Fruit fly (Drosophila melanogaster) whole organism, embryonic: ENCODE results near the gene Tim17a1.
A peak's percentile ranks its signal among the peaks of the same experiment; 100 is the strongest.

Source experiments
- Antp ChIP-seq: fragments of 200-800 bp; sonication (Bioruptor generic); optimal IDR thresholded peaks from 3 replicates; lab custom pipeline; 2016; ENCODE audit warnings: missing biosample characterization, missing genetic modification characterization
- Bgb ChIP-seq: fragments of 200-800 bp; sonication (Bioruptor generic); IDR thresholded peaks from 2 replicates; pipeline ENCODE4 v1.3.6; 2022; ENCODE audit warnings: missing biosample characterization, missing genetic modification characterization; ENCODE audit not compliant: partially characterized antibody
- CG1024 ChIP-seq: fragments of 200-800 bp; sonication (Bioruptor generic); IDR thresholded peaks from 2 replicates; pipeline ENCODE4 v1.3.6; 2022; ENCODE audit warnings: missing biosample characterization, missing genetic modification characterization
- CG10366 ChIP-seq: fragments of 200-800 bp; sonication (Bioruptor generic); IDR thresholded peaks from 2 replicates; pipeline ENCODE4 v1.3.6; 2022; ENCODE audit warnings: missing biosample characterization, missing genetic modification characterization
- CG12104 ChIP-seq: fragments of 200-800 bp; sonication (Bioruptor generic); optimal IDR thresholded peaks from 3 replicates; lab custom pipeline; 2016; ENCODE audit warnings: missing biosample characterization, missing genetic modification characterization
- CG12659 ChIP-seq: fragments of 200-800 bp; sonication (Bioruptor generic); optimal IDR thresholded peaks from 3 replicates; lab custom pipeline; 2017; ENCODE audit warnings: mild to moderate bottlenecking, missing biosample characterization, missing genetic modification reagents, missing genetic modification characterization
- CG14710 ChIP-seq: fragments of 200-800 bp; sonication (Bioruptor generic); optimal IDR thresholded peaks from 3 replicates; lab custom pipeline; 2019; ENCODE audit warnings: missing biosample characterization, mild to moderate bottlenecking, missing genetic modification characterization, moderate library complexity
- CG15011 ChIP-seq: fragments of 200-800 bp; sonication (Bioruptor generic); optimal IDR thresholded peaks from 3 replicates; lab custom pipeline; 2018; ENCODE audit warnings: missing biosample characterization, mild to moderate bottlenecking, missing genetic modification characterization
- CG15073 ChIP-seq: fragments of 200-800 bp; sonication (Bioruptor generic); optimal IDR thresholded peaks from 2 replicates; lab custom pipeline; 2016; ENCODE audit warnings: missing biosample characterization, missing genetic modification characterization
- CG1529 ChIP-seq: fragments of 200-800 bp; sonication (Bioruptor generic); optimal IDR thresholded peaks from 3 replicates; lab custom pipeline; 2018; ENCODE audit warnings: missing biosample characterization, missing genetic modification characterization
- CG16779 ChIP-seq: fragments of 200-800 bp; sonication (Bioruptor generic); IDR thresholded peaks from 2 replicates; pipeline ENCODE4 v1.3.6; 2022; ENCODE audit warnings: missing biosample characterization, missing genetic modification characterization
- CG16815 ChIP-seq: fragments of 200-800 bp; sonication (Bioruptor generic); optimal IDR thresholded peaks from 3 replicates; lab custom pipeline; 2017; ENCODE audit warnings: missing biosample characterization, mild to moderate bottlenecking, missing genetic modification characterization
- CG2116 ChIP-seq: fragments of 200-800 bp; sonication (Bioruptor generic); optimal IDR thresholded peaks from 3 replicates; lab custom pipeline; 2018; ENCODE audit warnings: missing biosample characterization, mild to moderate bottlenecking, missing genetic modification characterization
- CG3281 ChIP-seq: fragments of 200-800 bp; sonication (Bioruptor generic); optimal IDR thresholded peaks from 3 replicates; lab custom pipeline; 2017; ENCODE audit warnings: missing biosample characterization, mild to moderate bottlenecking, missing genetic modification characterization
- CG3838 ChIP-seq: fragments of 200-800 bp; sonication (Bioruptor generic); optimal IDR thresholded peaks from 3 replicates; lab custom pipeline; 2016; ENCODE audit warnings: missing biosample characterization, missing genetic modification characterization
- CG3995 ChIP-seq: fragments of 200-800 bp; sonication (Bioruptor generic); optimal IDR thresholded peaks from 3 replicates; lab custom pipeline; 2016; ENCODE audit warnings: missing biosample characterization, missing genetic modification characterization
- CG4328 ChIP-seq: fragments of 200-800 bp; sonication (Bioruptor generic); optimal IDR thresholded peaks from 3 replicates; lab custom pipeline; 2017; ENCODE audit warnings: missing biosample characterization, missing genetic modification reagents, missing genetic modification characterization
- CG4360 ChIP-seq: fragments of 200-800 bp; sonication (Bioruptor generic); IDR thresholded peaks from 2 replicates; pipeline ENCODE4 v1.3.6; 2022; ENCODE audit warnings: missing biosample characterization, missing genetic modification characterization
- CG7786 ChIP-seq: fragments of 200-800 bp; sonication (Bioruptor generic); optimal IDR thresholded peaks from 2 replicates; lab custom pipeline; 2016; ENCODE audit warnings: missing biosample characterization, missing genetic modification characterization
- CG8359 ChIP-seq: fragments of 200-800 bp; sonication (Bioruptor generic); optimal IDR thresholded peaks from 2 replicates; lab custom pipeline; 2017; ENCODE audit warnings: missing biosample characterization, mild to moderate bottlenecking, missing genetic modification characterization, borderline replicate concordance
- CG9609 ChIP-seq: fragments of 200-800 bp; sonication (Bioruptor generic); optimal IDR thresholded peaks from 3 replicates; lab custom pipeline; 2016; ENCODE audit warnings: missing biosample characterization, missing genetic modification characterization
- CTCF ChIP-seq: fragments of 200-800 bp; sonication (Bioruptor generic); optimal IDR thresholded peaks from 2 replicates; lab custom pipeline; 2017; ENCODE audit warnings: missing biosample characterization, mild to moderate bottlenecking, missing genetic modification characterization, moderate library complexity
- CoRest ChIP-seq: fragments of 200-800 bp; sonication (Bioruptor generic); optimal IDR thresholded peaks from 3 replicates; lab custom pipeline; 2018; ENCODE audit warnings: missing biosample characterization, mild to moderate bottlenecking, missing genetic modification characterization, moderate library complexity
- Deaf1 ChIP-seq: fragments of 200-800 bp; optimal IDR thresholded peaks from 3 replicates; lab custom pipeline; 2019; ENCODE audit warnings: missing biosample characterization, mild to moderate bottlenecking, missing genetic modification characterization, moderate library complexity
- E2f1 ChIP-seq: fragments of 200-800 bp; sonication (Bioruptor generic); IDR thresholded peaks from 2 replicates; pipeline ENCODE4 v1.3.6; 2022; ENCODE audit warnings: missing biosample characterization, missing genetic modification characterization
- GATAe ChIP-seq: fragments of 200-800 bp; sonication (Bioruptor generic); conservative IDR thresholded peaks from 2 replicates; pipeline ENCODE4 v1.3.6; 2022; ENCODE audit warnings: missing biosample characterization, missing genetic modification characterization
- Hr51 ChIP-seq, 2 experiments: fragments of 200-800 bp; sonication (Bioruptor generic); optimal IDR thresholded peaks; 2 replicates in 1 of 2; 3 replicates in 1 of 2; lab custom pipeline; 2016 to 2018; ENCODE audit warnings: missing biosample characterization in 2 of 2, missing genetic modification characterization in 2 of 2, mild to moderate bottlenecking in 1 of 2, moderate library complexity in 1 of 2
- Kr ChIP-seq: fragments of 200-800 bp; sonication (Bioruptor generic); optimal IDR thresholded peaks from 2 replicates; lab custom pipeline; 2017; ENCODE audit warnings: missing biosample characterization, mild to moderate bottlenecking, missing genetic modification characterization
- NFAT ChIP-seq: fragments of 200-800 bp; sonication (Bioruptor generic); IDR thresholded peaks from 2 replicates; pipeline ENCODE4 v1.3.6; 2022; ENCODE audit warnings: missing biosample characterization, missing genetic modification characterization
- Opbp ChIP-seq: fragments of 200-800 bp; sonication (Bioruptor generic); IDR thresholded peaks from 3 replicates; pipeline ENCODE4 v1.3.6; 2022; ENCODE audit warnings: missing biosample characterization, missing genetic modification characterization; ENCODE audit not compliant: partially characterized antibody
- Sry-δ ChIP-seq: fragments of 200-800 bp; sonication (Bioruptor generic); optimal IDR thresholded peaks from 2 replicates; lab custom pipeline; 2016; ENCODE audit warnings: missing biosample characterization, missing genetic modification characterization
- ac ChIP-seq: fragments of 200-800 bp; sonication (Bioruptor generic); optimal IDR thresholded peaks from 3 replicates; lab custom pipeline; 2017; ENCODE audit warnings: missing biosample characterization, mild to moderate bottlenecking, missing genetic modification characterization
- cas ChIP-seq: fragments of 200-800 bp; sonication (Bioruptor generic); IDR thresholded peaks from 2 replicates; pipeline ENCODE4 v1.3.6; 2022; ENCODE audit warnings: missing biosample characterization, missing genetic modification characterization
- chn ChIP-seq: fragments of 200-800 bp; sonication (Bioruptor generic); optimal IDR thresholded peaks from 2 replicates; lab custom pipeline; 2016; ENCODE audit warnings: missing biosample characterization, missing genetic modification characterization
- corto ChIP-seq: fragments of 200-800 bp; sonication (Bioruptor generic); optimal IDR thresholded peaks from 2 replicates; lab custom pipeline; 2016; ENCODE audit warnings: missing biosample characterization, mild to moderate bottlenecking, missing genetic modification characterization, moderate library complexity
- ftz-f1 ChIP-seq: fragments of 200-800 bp; sonication (Bioruptor generic); optimal IDR thresholded peaks from 2 replicates; lab custom pipeline; 2016; ENCODE audit warnings: missing biosample characterization, missing genetic modification characterization
- fu2 ChIP-seq: fragments of 200-800 bp; sonication (Bioruptor generic); optimal IDR thresholded peaks from 2 replicates; lab custom pipeline; 2016; ENCODE audit warnings: missing biosample characterization, missing genetic modification characterization
- grn ChIP-seq: fragments of 200-800 bp; sonication (Bioruptor generic); optimal IDR thresholded peaks from 3 replicates; lab custom pipeline; 2017; ENCODE audit warnings: missing biosample characterization, missing genetic modification characterization
- gsb ChIP-seq: fragments of 200-800 bp; sonication (Bioruptor generic); IDR thresholded peaks from 2 replicates; pipeline ENCODE4 v1.3.6; 2022; ENCODE audit warnings: missing biosample characterization, missing genetic modification characterization
- kni ChIP-seq: fragments of 200-800 bp; sonication (Bioruptor generic); optimal IDR thresholded peaks from 3 replicates; lab custom pipeline; 2017; ENCODE audit warnings: mild to moderate bottlenecking, missing biosample characterization, missing genetic modification reagents, missing genetic modification characterization
- lmd ChIP-seq: fragments of 200-800 bp; sonication (Bioruptor generic); IDR thresholded peaks from 2 replicates; pipeline ENCODE4 v1.3.6; 2022; ENCODE audit warnings: missing biosample characterization, missing genetic modification characterization
- nerfin-2 ChIP-seq: fragments of 200-800 bp; sonication (Bioruptor generic); IDR thresholded peaks from 2 replicates; pipeline ENCODE4 v1.3.6; 2022; ENCODE audit warnings: missing biosample characterization, missing genetic modification characterization; ENCODE audit not compliant: partially characterized antibody
- pnt ChIP-seq: fragments of 200-800 bp; sonication (Bioruptor generic); optimal IDR thresholded peaks from 3 replicates; lab custom pipeline; 2016; ENCODE audit warnings: missing biosample characterization, missing genetic modification characterization
- pum ChIP-seq: fragments of 200-800 bp; sonication (Bioruptor generic); optimal IDR thresholded peaks from 2 replicates; lab custom pipeline; 2016; ENCODE audit warnings: missing biosample characterization, missing genetic modification characterization
- ranshi ChIP-seq: fragments of 200-800 bp; sonication (Bioruptor generic); IDR thresholded peaks from 2 replicates; pipeline ENCODE4 v1.3.6; 2022; ENCODE audit warnings: missing biosample characterization, missing genetic modification characterization
- repo ChIP-seq: fragments of 200-800 bp; sonication (Bioruptor generic); optimal IDR thresholded peaks from 2 replicates; lab custom pipeline; 2016; ENCODE audit warnings: missing biosample characterization, missing genetic modification characterization
- run ChIP-seq: fragments of 200-800 bp; sonication (Bioruptor generic); optimal IDR thresholded peaks from 3 replicates; lab custom pipeline; 2018; ENCODE audit warnings: missing biosample characterization, mild to moderate bottlenecking, missing genetic modification characterization
- schlank ChIP-seq: fragments of 200-800 bp; sonication (Bioruptor generic); optimal IDR thresholded peaks from 2 replicates; lab custom pipeline; 2018; ENCODE audit warnings: missing biosample characterization, mild to moderate bottlenecking, missing genetic modification characterization
- sug ChIP-seq: fragments of 200-800 bp; optimal IDR thresholded peaks from 2 replicates; lab custom pipeline; 2019; ENCODE audit warnings: missing biosample characterization, mild to moderate bottlenecking, missing genetic modification characterization, moderate library complexity
- tup ChIP-seq: fragments of 200-800 bp; sonication (Bioruptor generic); optimal IDR thresholded peaks from 2 replicates; lab custom pipeline; 2016; ENCODE audit warnings: missing biosample characterization, mild to moderate bottlenecking, missing genetic modification characterization, moderate library complexity
- wor ChIP-seq: fragments of 200-800 bp; sonication (Bioruptor generic); IDR thresholded peaks from 2 replicates; pipeline ENCODE4 v1.3.6; 2022; ENCODE audit warnings: missing biosample characterization, missing genetic modification characterization
- zfh1 ChIP-seq: fragments of 200-800 bp; sonication (Bioruptor generic); IDR thresholded peaks from 3 replicates; pipeline ENCODE4 v1.3.6; 2022; ENCODE audit warnings: missing biosample characterization, missing genetic modification characterization

The Tim17a1 gene

dm6 chr3R:12401672-12402296, 37.3 kb upstream of the Tim17a1 start, which contains the start of gene DNAlig3 (continued):
- TF ChIP-seq CG8359 (GFP tag; lab: Kevin White, UChicago) (no peak), CG3838 (GFP tag; lab: Kevin White, UChicago) (no peak), Bgb (GFP tag; lab: Robert Waterston, UW) (peak; percentile 33; the same call in 1 of the 2 replicates), schlank (tag; lab: Kevin White, UChicago) (no peak), grn (GFP tag; lab: Kevin White, UChicago) (no peak), corto (GFP tag; lab: Kevin White, UChicago) (no peak), CG4360 (GFP tag; lab: Robert Waterston, UW) (no peak), chn (GFP tag; lab: Kevin White, UChicago) (no peak), CG12104 (GFP tag; lab: Kevin White, UChicago) (no peak), CG2116 (peak; percentile 32), ftz-f1 (GFP tag; lab: Kevin White, UChicago) (no peak), CG15011 (GFP tag; lab: Kevin White, UChicago) (no peak), Hr51 (GFP tag; optimal IDR thresholded peaks at IDR 0.05; lab: Kevin White, UChicago) (no peak), kni (GFP tag; lab: Kevin White, UChicago) (peak; percentile 44), sug (tag; lab: Kevin White, UChicago) (no peak), CG9609 (GFP tag; lab: Kevin White, UChicago) (no peak), CG4328 (GFP tag; lab: Kevin White, UChicago) (no peak), wor (no peak), CG1529 (GFP tag; lab: Kevin White, UChicago) (no peak), run (tag; lab: Kevin White, UChicago) (no peak), Opbp (no peak), ranshi (GFP tag; lab: Robert Waterston, UW) (no peak), CTCF (GFP tag; lab: Kevin White, UChicago) (peak; percentile 45), lmd (GFP tag; lab: Robert Waterston, UW) (no peak), CG7786 (GFP tag; lab: Kevin White, UChicago) (no peak), ac (GFP tag; lab: Kevin White, UChicago) (no peak), cas (GFP tag; lab: Robert Waterston, UW) (no peak), CoRest (tag; lab: Kevin White, UChicago) (no peak), NFAT (GFP tag; lab: Robert Waterston, UW) (no peak), CG16815 (GFP tag; lab: Kevin White, UChicago) (no peak), CG1024 (GFP tag; lab: Robert Waterston, UW) (no peak), Sry-δ (GFP tag; lab: Kevin White, UChicago) (peak; percentile 22), Deaf1 (tag; lab: Kevin White, UChicago) (no peak), CG3995 (GFP tag; lab: Kevin White, UChicago) (no peak), E2f1 (GFP tag; lab: Robert Waterston, UW) (no peak), fu2 (GFP tag; lab: Kevin White, UChicago) (no peak), zfh1 (GFP tag; lab: Robert Waterston, UW) (no peak), CG12659 (no peak), GATAe (GFP tag; lab: Robert Waterston, UW) (no peak), Kr (GFP tag; lab: Kevin White, UChicago) (no peak), gsb (GFP tag; lab: Robert Waterston, UW) (no peak), CG15073 (GFP tag; lab: Kevin White, UChicago) (no peak), CG3281 (no peak), tup (GFP tag; lab: Kevin White, UChicago) (no peak), CG10366 (GFP tag; lab: Robert Waterston, UW) (no peak), pnt (GFP tag; lab: Kevin White, UChicago) (no peak), nerfin-2 (GFP tag; lab: Robert Waterston, UW) (no peak), repo (no peak), Antp (GFP tag; lab: Kevin White, UChicago) (no peak), pum (GFP tag; lab: Kevin White, UChicago) (no peak), CG16779 (no peak), CG14710 (tag; lab: Kevin White, UChicago) (no peak)
